Worm (Caenorhabditis elegans) whole organism, early embryonic: ENCODE data around the gene fubl-1.

Experiments used
- B0310.2 ChIP-seq: sonication (generic microtip); optimal IDR thresholded peaks from 2 replicates; lab custom pipeline; 2016; ENCODE audit warnings: mild to moderate bottlenecking, missing genetic modification characterization, missing compliant biosample characterization
- F13C5.2 ChIP-seq: sonication (generic microtip); optimal IDR thresholded peaks from 2 replicates; lab custom pipeline; 2017; ENCODE audit warnings: mild to moderate bottlenecking, missing genetic modification characterization, inconsistent platforms, missing compliant biosample characterization
- aly-1 ChIP-seq: sonication (generic microtip); optimal IDR thresholded peaks from 2 replicates; lab custom pipeline; 2016; ENCODE audit warnings: missing genetic modification characterization, missing compliant biosample characterization
- ama-1 ChIP-seq: fragments of 150-350 bp; optimal IDR thresholded peaks from 2 replicates; lab custom pipeline; 2014
- ceh-13 ChIP-seq: fragments of 200-800 bp; sonication (Bioruptor generic); optimal IDR thresholded peaks from 2 replicates; lab custom pipeline; 2018; ENCODE audit warnings: mild to moderate bottlenecking, missing genetic modification characterization, missing compliant biosample characterization
- ceh-36 ChIP-seq: sonication (generic microtip); optimal IDR thresholded peaks from 2 replicates; lab custom pipeline; 2016; ENCODE audit warnings: missing genetic modification characterization, inconsistent platforms, missing compliant biosample characterization
- ets-7 ChIP-seq: sonication (generic microtip); optimal IDR thresholded peaks from 2 replicates; lab custom pipeline; 2016; ENCODE audit warnings: missing genotype, missing genetic modification characterization, missing compliant biosample characterization
- flt-1 ChIP-seq: fragments of 200-800 bp; sonication (Bioruptor generic); IDR thresholded peaks from 2 replicates; pipeline ENCODE4 v1.3.6; 2022; ENCODE audit warnings: missing genetic modification characterization, missing compliant biosample characterization
- hmbx-1 ChIP-seq: sonication (generic microtip); optimal IDR thresholded peaks from 2 replicates; lab custom pipeline; 2016; ENCODE audit warnings: mild to moderate bottlenecking, missing genetic modification characterization, missing compliant biosample characterization
- hmg-4 ChIP-seq: fragments of 200-800 bp; sonication (Bioruptor generic); optimal IDR thresholded peaks from 2 replicates; lab custom pipeline; 2018; ENCODE audit warnings: mild to moderate bottlenecking, missing genetic modification characterization, missing compliant biosample characterization
- hnd-1 ChIP-seq: sonication (generic microtip); optimal IDR thresholded peaks from 2 replicates; lab custom pipeline; 2016; ENCODE audit warnings: missing genetic modification characterization, missing compliant biosample characterization
- pes-1 ChIP-seq: fragments of 200-800 bp; sonication (Bioruptor generic); IDR thresholded peaks from 2 replicates; pipeline ENCODE4 v1.3.6; 2022; ENCODE audit warnings: missing genetic modification reagents, missing genetic modification characterization, missing compliant biosample characterization
- scrt-1 ChIP-seq: fragments of 200-800 bp; sonication (Bioruptor generic); IDR thresholded peaks from 2 replicates; pipeline ENCODE4 v1.3.6; 2022; ENCODE audit warnings: missing genetic modification characterization, missing compliant biosample characterization
- sea-1 ChIP-seq: fragments of 200-800 bp; sonication (Bioruptor generic); conservative IDR thresholded peaks from 2 replicates; pipeline ENCODE4 v1.3.6; 2022; ENCODE audit warnings: missing genetic modification characterization, missing compliant biosample characterization
- tbx-11 ChIP-seq: fragments of 200-800 bp; sonication (Bioruptor generic); IDR thresholded peaks from 2 replicates; pipeline ENCODE4 v1.3.6; 2022; ENCODE audit warnings: missing genetic modification characterization, missing compliant biosample characterization
- tbx-37 ChIP-seq: fragments of 200-800 bp; sonication (Bioruptor generic); conservative IDR thresholded peaks from 2 replicates; pipeline ENCODE4 v1.3.6; 2022; ENCODE audit warnings: missing genetic modification reagents, missing genetic modification characterization, missing compliant biosample characterization
- tra-4 ChIP-seq: sonication (generic microtip); optimal IDR thresholded peaks from 2 replicates; lab custom pipeline; 2017; ENCODE audit warnings: missing genetic modification characterization, missing compliant biosample characterization

Gene fubl-1

ce11 chrV:10230932-10231331, 7.7 kb downstream of the fubl-1 start, which contains the start of gene fipr-6:
fipr-6 (plus strand) TSS chrV:10231232.
- TF ChIP-seq aly-1 (tag; lab: Kevin White, UChicago) (no peak), tbx-37 (GFP tag; lab: Robert Waterston, UW) (no peak)

ce11 chrV:10229222-10229879, 9.3 kb downstream of the fubl-1 start, which contains the start of the genes pyt-1 and fipr-7:
pyt-1 (minus strand) TSS chrV:10229322.
fipr-7 (plus strand) TSS chrV:10229829.
- TF ChIP-seq ets-7 (no peak), hnd-1 (tag; lab: Kevin White, UChicago) (no peak), ceh-13 (GFP tag; lab: Kevin White, UChicago) (no peak), sea-1 (GFP tag; lab: Robert Waterston, UW) (no peak), B0310.2 (tag; lab: Kevin White, UChicago) (no peak), hmg-4 (GFP tag; lab: Kevin White, UChicago) (no peak), tra-4 (tag; lab: Kevin White, UChicago) (no peak), flt-1 (no peak), aly-1 (tag; lab: Kevin White, UChicago) (no peak)

- no peak for TF ChIP-seq tbx-11
These were observed 10.3 kb downstream of the fubl-1 start, which contains the start of gene fipr-4 for ce11 chrV:10228360-10228759. fipr-4 (minus strand) TSS chrV:10228460.

- TF ChIP-seq B0310.2 (tag; lab: Kevin White, UChicago) (no peak), ceh-13 (GFP tag; lab: Kevin White, UChicago) (no peak), ama-1 (lab: Kevin White, UChicago) (no peak), sea-1 (GFP tag; lab: Robert Waterston, UW) (no peak), tbx-37 (GFP tag; lab: Robert Waterston, UW) (no peak), aly-1 (tag; lab: Kevin White, UChicago) (no peak), tbx-11 (no peak), hmg-4 (GFP tag; lab: Kevin White, UChicago) (no peak), F13C5.2 (tag; lab: Kevin White, UChicago) (no peak), tra-4 (tag; lab: Kevin White, UChicago) (no peak), pes-1 (GFP tag; lab: Robert Waterston, UW) (no peak), ceh-36 (no peak)
These were observed 11.3 kb downstream of the fubl-1 start, which contains the start of gene ttr-19 for ce11 chrV:10227333-10227732. ttr-19 (minus strand) TSS chrV:10227433.

- TF ChIP-seq ceh-36 (no peak), hmbx-1 (no peak), aly-1 (tag; lab: Kevin White, UChicago) (no peak), scrt-1 (GFP tag; lab: Robert Waterston, UW) (no peak), B0310.2 (tag; lab: Kevin White, UChicago) (no peak), ama-1 (lab: Kevin White, UChicago) (no peak), ets-7 (no peak), tbx-37 (GFP tag; lab: Robert Waterston, UW) (no peak), sea-1 (GFP tag; lab: Robert Waterston, UW) (no peak), pes-1 (GFP tag; lab: Robert Waterston, UW) (no peak), tra-4 (tag; lab: Kevin White, UChicago) (no peak)
These were observed 13.1 kb downstream of the fubl-1 start, which contains the start of gene daf-36 for ce11 chrV:10225610-10226009. daf-36 (minus strand) TSS chrV:10225710.

- TF ChIP-seq ama-1 (lab: Kevin White, UChicago) = no peak
- no peak for TF ChIP-seq ceh-13 (GFP tag; lab: Kevin White, UChicago)
- no peak for TF ChIP-seq B0310.2 (tag; lab: Kevin White, UChicago)
- TF ChIP-seq tbx-11 = no peak
- TF ChIP-seq F13C5.2 (tag; lab: Kevin White, UChicago) = no peak
- TF ChIP-seq hmbx-1 = no peak
- no peak for TF ChIP-seq scrt-1 (GFP tag; lab: Robert Waterston, UW)
- TF ChIP-seq pes-1 (GFP tag; lab: Robert Waterston, UW) = no peak
These were observed 14.0 kb downstream of the fubl-1 start for ce11 chrV:10224619-10225018.

ce11 chrV:10222007-10222406, 16.7 kb downstream of the fubl-1 start, which contains the start of gene C12D8.20:
C12D8.20 (plus strand) TSS chrV:10222307.
- no peak for TF ChIP-seq tbx-37 (GFP tag; lab: Robert Waterston, UW)
- TF ChIP-seq ceh-36 = no peak
- TF ChIP-seq hnd-1 (tag; lab: Kevin White, UChicago) = no peak
- no peak for TF ChIP-seq ets-7
- no peak for TF ChIP-seq scrt-1 (GFP tag; lab: Robert Waterston, UW)
- no peak for TF ChIP-seq hmbx-1
- TF ChIP-seq F13C5.2 (tag; lab: Kevin White, UChicago) = no peak
- TF ChIP-seq ceh-13 (GFP tag; lab: Kevin White, UChicago) = no peak
- no peak for TF ChIP-seq pes-1 (GFP tag; lab: Robert Waterston, UW)
- TF ChIP-seq tra-4 (tag; lab: Kevin White, UChicago) = no peak
- no peak for TF ChIP-seq B0310.2 (tag; lab: Kevin White, UChicago)
- TF ChIP-seq hmg-4 (GFP tag; lab: Kevin White, UChicago) = no peak
- no peak for TF ChIP-seq tbx-11
- no peak for TF ChIP-seq flt-1
- no peak for TF ChIP-seq ama-1 (lab: Kevin White, UChicago)

ce11 chrV:10221317-10221716, 17.3 kb downstream of the fubl-1 start, which contains the start of the genes fipr-5 and fipr-9:
fipr-5 (minus strand) TSS chrV:10221417.
fipr-9 (plus strand) TSS chrV:10221662.
- TF ChIP-seq tra-4 (tag; lab: Kevin White, UChicago) = no peak
